Comparison of ENCODE assay signal across 4 worm cellular contexts in the genomic region with DNA sequence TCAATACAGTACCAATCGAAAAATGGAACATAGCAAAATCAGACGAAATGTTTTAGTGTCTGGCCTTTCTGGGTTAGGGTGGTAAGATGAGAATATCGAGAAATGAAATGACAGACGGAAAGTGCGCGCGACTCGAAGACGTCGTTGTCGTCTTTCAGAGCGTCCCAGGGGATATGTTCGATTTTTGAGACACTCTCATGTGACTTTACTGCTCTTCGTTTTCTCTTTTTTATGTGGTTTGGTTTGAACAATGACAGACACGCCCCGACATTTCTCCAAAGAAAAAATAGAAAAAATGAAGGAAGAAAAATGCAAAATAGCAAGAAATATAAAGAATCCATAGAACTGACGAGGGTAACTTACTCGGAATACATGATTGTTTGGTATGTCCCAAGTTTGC.
TF ChIP-seq lines count a peak whose summit lies in the region.

No protein-coding gene starts in this region.

TF ChIP-seq in whole organism, L1 larva, 84 proteins besides CTCF, POLR2A, EP300 and RAD21:
- TF ChIP-seq efl-3 (GFP tag; optimal IDR thresholded peaks at IDR 0.05; lab: Kevin White, UChicago) = no peak
- TF ChIP-seq lin-13 (GFP tag; optimal IDR thresholded peaks at IDR 0.05; lab: Kevin White, UChicago) = no peak
- no peak for TF ChIP-seq egl-13 (tag; optimal IDR thresholded peaks at IDR 0.05; lab: Kevin White, UChicago)
- TF ChIP-seq lin-14 (GFP tag; optimal IDR thresholded peaks at IDR 0.05; lab: Kevin White, UChicago) = peak; percentile 42
- no peak for TF ChIP-seq ceh-8 (GFP tag; optimal IDR thresholded peaks at IDR 0.05; lab: Kevin White, UChicago)

TF ChIP-seq in whole organism, L2 larva, 48 proteins besides CTCF, POLR2A, EP300 and RAD21:
- no peak for TF ChIP-seq ZK546.5 (tag; optimal IDR thresholded peaks at IDR 0.05; lab: Kevin White, UChicago)
- no peak for TF ChIP-seq sma-9 (GFP tag; optimal IDR thresholded peaks at IDR 0.05; lab: Kevin White, UChicago)
- TF ChIP-seq sma-9 (tag; optimal IDR thresholded peaks at IDR 0.05; lab: Kevin White, UChicago) = no peak
- no peak for TF ChIP-seq sem-4 (tag; optimal IDR thresholded peaks at IDR 0.05; lab: Kevin White, UChicago)
- no peak for TF ChIP-seq nhr-12 (tag; optimal IDR thresholded peaks at IDR 0.05; lab: Kevin White, UChicago)
- TF ChIP-seq unc-55 (GFP tag; optimal IDR thresholded peaks at IDR 0.05; lab: Kevin White, UChicago) = no peak
- TF ChIP-seq mab-5 (tag; optimal IDR thresholded peaks at IDR 0.05; lab: Kevin White, UChicago) = peak; percentile 17
- no peak for TF ChIP-seq blmp-1 (tag; optimal IDR thresholded peaks at IDR 0.05; lab: Kevin White, UChicago; ENCODE audit: insufficient read depth)
- no peak for TF ChIP-seq alr-1 (tag; optimal IDR thresholded peaks at IDR 0.05; lab: Kevin White, UChicago)
- TF ChIP-seq nhr-6 (tag; optimal IDR thresholded peaks at IDR 0.05; lab: Kevin White, UChicago) = no peak

TF ChIP-seq in whole organism, L3 larva, 47 proteins besides CTCF, POLR2A, EP300 and RAD21:
- TF ChIP-seq nfya-1 (tag; optimal IDR thresholded peaks at IDR 0.05; lab: Kevin White, UChicago; ENCODE audit: insufficient read depth) = peak; percentile 19
- TF ChIP-seq ama-1 (optimal IDR thresholded peaks at IDR 0.05; lab: Kevin White, UChicago) = no peak

TF ChIP-seq in whole organism, L4 larva, 104 proteins besides CTCF, POLR2A, EP300 and RAD21:
- TF ChIP-seq lsy-2 (tag; optimal IDR thresholded peaks at IDR 0.05; lab: Kevin White, UChicago) = peak in 1 of 2 experiments; percentile 38
- TF ChIP-seq unc-62 (GFP tag; optimal IDR thresholded peaks at IDR 0.05 in 1 of 2; lab: Kevin White, UChicago) = peak in 1 of 2 experiments; percentile 91
- no peak for TF ChIP-seq unc-62 (tag; optimal IDR thresholded peaks at IDR 0.05; lab: Kevin White, UChicago)
- TF ChIP-seq Y48G9A.11 (GFP tag; IDR thresholded peaks at IDR 0.05; lab: Robert Waterston, UW) = no peak
- no peak for TF ChIP-seq lin-39 (tag; optimal IDR thresholded peaks at IDR 0.05; lab: Kevin White, UChicago)
- no peak for TF ChIP-seq lin-38 (GFP tag; IDR thresholded peaks at IDR 0.05; lab: Robert Waterston, UW)
- TF ChIP-seq aha-1 (tag; lab: Kevin White, UChicago) = peak; percentile 41
- no peak for TF ChIP-seq pha-4 (GFP tag; IDR thresholded peaks at IDR 0.05; lab: Robert Waterston, UW)
- no peak for TF ChIP-seq pha-4 (tag; optimal IDR thresholded peaks at IDR 0.05; lab: Kevin White, UChicago)
- TF ChIP-seq cey-2 (tag; optimal IDR thresholded peaks at IDR 0.05; lab: Kevin White, UChicago; ENCODE audit: borderline replicate concordance, insufficient read depth) = no peak
- no peak for TF ChIP-seq tra-1 (GFP tag; IDR thresholded peaks at IDR 0.05; lab: Robert Waterston, UW)
- TF ChIP-seq daf-12 (tag; optimal IDR thresholded peaks at IDR 0.05; lab: Kevin White, UChicago) = no peak

Comparison
In these comparisons a context has a peak if more than half of its experiments do, and no peak if none do; other contexts are left out.
1. Of the 29 proteins assayed by ChIP-seq in both whole organism, L4 larva and whole organism, L1 larva: peak only in whole organism, L4 larva: aha-1; only in whole organism, L1 larva: none; in both: none; in neither: 26; mixed calls (peak in some experiments, not most) for 2.